Fruit fly (Drosophila melanogaster) whole organism, embryonic: ENCODE data around the gene CG45066.

Source experiments
- Atf6 ChIP-seq: fragments of 200-800 bp; sonication (Bioruptor generic); IDR thresholded peaks from 2 replicates; pipeline ENCODE4 v1.3.6; 2022; ENCODE audit warnings: missing biosample characterization, missing genetic modification characterization
- BEAF-32 ChIP-seq: fragments of 200-800 bp; sonication (Bioruptor generic); optimal IDR thresholded peaks from 3 replicates; lab custom pipeline; 2017; ENCODE audit warnings: missing biosample characterization, missing genetic modification characterization, mild to moderate bottlenecking, moderate library complexity, missing genetic modification reagents
- BtbVII ChIP-seq: fragments of 200-800 bp; sonication (Bioruptor generic); optimal IDR thresholded peaks from 3 replicates; lab custom pipeline; 2017; ENCODE audit warnings: missing biosample characterization, mild to moderate bottlenecking, missing genetic modification characterization
- CG10543 ChIP-seq: fragments of 200-800 bp; sonication (Bioruptor generic); optimal IDR thresholded peaks from 3 replicates; lab custom pipeline; 2017; ENCODE audit warnings: missing biosample characterization, mild to moderate bottlenecking, missing genetic modification characterization, moderate library complexity
- CG11085 ChIP-seq: fragments of 200-800 bp; sonication (Bioruptor generic); IDR thresholded peaks from 2 replicates; pipeline ENCODE4 v1.3.6; 2022; ENCODE audit warnings: missing biosample characterization, missing genetic modification characterization
- CG11695 ChIP-seq: fragments of 200-800 bp; sonication (Bioruptor generic); IDR thresholded peaks from 3 replicates; pipeline ENCODE4 v1.3.6; 2022; ENCODE audit warnings: missing biosample characterization, missing genetic modification characterization
- CG1233 ChIP-seq: fragments of 200-800 bp; sonication (Bioruptor generic); optimal IDR thresholded peaks from 4 replicates; lab custom pipeline; 2018; ENCODE audit warnings: missing biosample characterization, mild to moderate bottlenecking, missing genetic modification characterization
- CG12744 ChIP-seq: fragments of 200-800 bp; sonication (Bioruptor generic); optimal IDR thresholded peaks from 2 replicates; lab custom pipeline; 2016; ENCODE audit warnings: missing biosample characterization, missing genetic modification characterization
- CG13287 ChIP-seq: fragments of 200-800 bp; sonication (Bioruptor generic); IDR thresholded peaks from 2 replicates; pipeline ENCODE4 v1.3.6; 2022; ENCODE audit warnings: missing biosample characterization, missing genetic modification characterization; ENCODE audit not compliant: partially characterized antibody
- CG13296 ChIP-seq: fragments of 200-800 bp; sonication (Bioruptor generic); optimal IDR thresholded peaks from 3 replicates; lab custom pipeline; 2018; ENCODE audit warnings: missing biosample characterization, mild to moderate bottlenecking, missing genetic modification characterization
- CG13894 ChIP-seq: fragments of 200-800 bp; sonication (Bioruptor generic); optimal IDR thresholded peaks from 3 replicates; lab custom pipeline; 2018; ENCODE audit warnings: missing biosample characterization, mild to moderate bottlenecking, missing genetic modification characterization, moderate library complexity
- CG14667 ChIP-seq: fragments of 200-800 bp; sonication (Bioruptor generic); IDR thresholded peaks from 2 replicates; pipeline ENCODE4 v1.3.6; 2022; ENCODE audit warnings: missing biosample characterization, missing genetic modification characterization
- CG14710 ChIP-seq: fragments of 200-800 bp; sonication (Bioruptor generic); optimal IDR thresholded peaks from 3 replicates; lab custom pipeline; 2019; ENCODE audit warnings: missing biosample characterization, mild to moderate bottlenecking, missing genetic modification characterization, moderate library complexity
- CG15601 ChIP-seq: fragments of 200-800 bp; sonication (Bioruptor generic); optimal IDR thresholded peaks from 3 replicates; lab custom pipeline; 2019; ENCODE audit warnings: missing biosample characterization, mild to moderate bottlenecking, missing genetic modification characterization, moderate library complexity
- CG16779 ChIP-seq: fragments of 200-800 bp; sonication (Bioruptor generic); IDR thresholded peaks from 2 replicates; pipeline ENCODE4 v1.3.6; 2022; ENCODE audit warnings: missing biosample characterization, missing genetic modification characterization
- CG17359 ChIP-seq: fragments of 200-800 bp; sonication (Bioruptor generic); optimal IDR thresholded peaks from 3 replicates; lab custom pipeline; 2018; ENCODE audit warnings: missing biosample characterization, mild to moderate bottlenecking, missing genetic modification characterization, moderate library complexity
- CG2199 ChIP-seq: fragments of 200-800 bp; sonication (Bioruptor generic); IDR thresholded peaks from 3 replicates; pipeline ENCODE4 v1.3.6; 2022; ENCODE audit warnings: missing biosample characterization, missing genetic modification characterization
- CG30431 ChIP-seq: fragments of 200-800 bp; sonication (Bioruptor generic); optimal IDR thresholded peaks from 2 replicates; lab custom pipeline; 2017; ENCODE audit warnings: missing biosample characterization, missing genetic modification characterization
- CG34224 ChIP-seq: fragments of 200-800 bp; sonication (Bioruptor generic); IDR thresholded peaks from 3 replicates; pipeline ENCODE4 v1.3.6; 2022; ENCODE audit warnings: missing biosample characterization, missing genetic modification characterization; ENCODE audit not compliant: partially characterized antibody
- CG3847 ChIP-seq: fragments of 200-800 bp; sonication (Bioruptor generic); IDR thresholded peaks from 2 replicates; pipeline ENCODE4 v1.3.6; 2022; ENCODE audit warnings: missing biosample characterization, missing genetic modification characterization
- CG4617 ChIP-seq: fragments of 200-800 bp; sonication (Bioruptor generic); optimal IDR thresholded peaks from 3 replicates; lab custom pipeline; 2016; ENCODE audit warnings: missing biosample characterization, missing genetic modification characterization, borderline replicate concordance
- CG5245 ChIP-seq: fragments of 200-800 bp; sonication (Bioruptor generic); optimal IDR thresholded peaks from 3 replicates; lab custom pipeline; 2016; ENCODE audit warnings: missing biosample characterization, missing genetic modification characterization
- CG7271 ChIP-seq: fragments of 200-800 bp; sonication (Bioruptor generic); optimal IDR thresholded peaks from 2 replicates; lab custom pipeline; 2018; ENCODE audit warnings: missing biosample characterization, mild to moderate bottlenecking, missing genetic modification characterization, moderate library complexity
- CG7357 ChIP-seq: fragments of 200-800 bp; sonication (Bioruptor generic); IDR thresholded peaks from 3 replicates; pipeline ENCODE4 v1.3.6; 2022; ENCODE audit warnings: missing biosample characterization, missing genetic modification characterization
- CG7372 ChIP-seq: fragments of 200-800 bp; sonication (Bioruptor generic); IDR thresholded peaks from 2 replicates; pipeline ENCODE4 v1.3.6; 2022; ENCODE audit warnings: missing biosample characterization, missing genetic modification characterization
- CG7839 ChIP-seq: fragments of 200-800 bp; sonication (Bioruptor generic); optimal IDR thresholded peaks from 3 replicates; lab custom pipeline; 2018; ENCODE audit warnings: missing biosample characterization, mild to moderate bottlenecking, missing genetic modification characterization, moderate library complexity
- CG9932 ChIP-seq: fragments of 200-800 bp; sonication (Bioruptor generic); IDR thresholded peaks from 2 replicates; pipeline ENCODE4 v1.3.6; 2022; ENCODE audit warnings: missing biosample characterization, missing genetic modification characterization
- CrebB ChIP-seq: fragments of 200-800 bp; sonication (Bioruptor generic); optimal IDR thresholded peaks from 3 replicates; lab custom pipeline; 2018; ENCODE audit warnings: missing biosample characterization, mild to moderate bottlenecking, missing genetic modification characterization
- Dip2 ChIP-seq: fragments of 200-800 bp; sonication (Bioruptor generic); IDR thresholded peaks from 2 replicates; pipeline ENCODE4 v1.3.6; 2022; ENCODE audit warnings: missing biosample characterization, missing genetic modification characterization
- Gug ChIP-seq: fragments of 200-800 bp; sonication (Bioruptor generic); IDR thresholded peaks from 4 replicates; pipeline ENCODE4 v1.3.6; 2022; ENCODE audit warnings: missing biosample characterization, missing genetic modification characterization
- HLH4C ChIP-seq: fragments of 200-800 bp; sonication (Bioruptor generic); IDR thresholded peaks from 3 replicates; pipeline ENCODE4 v1.3.6; 2022; ENCODE audit warnings: missing biosample characterization, missing genetic modification characterization; ENCODE audit not compliant: partially characterized antibody
- HmgD ChIP-seq: fragments of 200-800 bp; sonication (Bioruptor generic); optimal IDR thresholded peaks from 3 replicates; lab custom pipeline; 2016; ENCODE audit warnings: missing biosample characterization, missing genetic modification characterization
- Hmx ChIP-seq: fragments of 200-800 bp; sonication (Bioruptor generic); optimal IDR thresholded peaks from 2 replicates; lab custom pipeline; 2016; ENCODE audit warnings: missing biosample characterization, missing genetic modification characterization
- Xrp1 ChIP-seq: fragments of 200-800 bp; sonication (Bioruptor generic); IDR thresholded peaks from 2 replicates; pipeline ENCODE4 v1.3.6; 2022; ENCODE audit warnings: missing biosample characterization, missing genetic modification characterization
- ato ChIP-seq: fragments of 200-800 bp; sonication (Bioruptor generic); IDR thresholded peaks from 2 replicates; pipeline ENCODE4 v1.3.6; 2022; ENCODE audit warnings: missing biosample characterization, missing genetic modification characterization; ENCODE audit not compliant: partially characterized antibody
- bbx ChIP-seq: fragments of 200-800 bp; sonication (Bioruptor generic); IDR thresholded peaks from 2 replicates; pipeline ENCODE4 v1.3.6; 2022; ENCODE audit warnings: missing biosample characterization, missing genetic modification characterization; ENCODE audit not compliant: partially characterized antibody
- crp ChIP-seq, 2 experiments: fragments of 200-800 bp; sonication (Bioruptor generic); optimal IDR thresholded peaks; 2 replicates in 1 of 2; 3 replicates in 1 of 2; lab custom pipeline; 2017; ENCODE audit warnings: missing biosample characterization in 2 of 2, missing genetic modification characterization in 2 of 2, mild to moderate bottlenecking in 1 of 2, moderate library complexity in 1 of 2
- jigr1 ChIP-seq: fragments of 200-800 bp; sonication (Bioruptor generic); IDR thresholded peaks from 3 replicates; pipeline ENCODE4 v1.3.6; 2022; ENCODE audit warnings: missing biosample characterization, missing genetic modification characterization
- kah ChIP-seq: fragments of 200-800 bp; sonication (Bioruptor generic); optimal IDR thresholded peaks from 2 replicates; lab custom pipeline; 2018; ENCODE audit warnings: missing biosample characterization, mild to moderate bottlenecking, missing genetic modification characterization
- lov ChIP-seq, 2 experiments: fragments of 200-800 bp in 1 of 2; fragments of >200 bp in 1 of 2; sonication (Bioruptor generic) in 1 of 2; IDR thresholded peaks in 1 of 2; optimal IDR thresholded peaks in 1 of 2; 2 replicates in 1 of 2; 3 replicates in 1 of 2; pipeline versions ENCODE4 v1.3.6 to Lab custom; 2017 to 2022; ENCODE audit warnings: missing biosample characterization in 1 of 2, missing genetic modification characterization in 1 of 2
- mirr ChIP-seq: fragments of 200-800 bp; sonication (Bioruptor generic); optimal IDR thresholded peaks from 3 replicates; lab custom pipeline; 2018; ENCODE audit warnings: missing biosample characterization, mild to moderate bottlenecking, missing genetic modification characterization
- nom ChIP-seq: fragments of 200-800 bp; sonication (Bioruptor generic); optimal IDR thresholded peaks from 2 replicates; lab custom pipeline; 2017; ENCODE audit warnings: missing biosample characterization, missing genetic modification characterization, mild to moderate bottlenecking, moderate library complexity, missing genetic modification reagents
- sd ChIP-seq: fragments of 200-800 bp; sonication (Bioruptor generic); optimal IDR thresholded peaks from 3 replicates; lab custom pipeline; 2018; ENCODE audit warnings: missing biosample characterization, mild to moderate bottlenecking, missing genetic modification characterization, moderate library complexity
- sob ChIP-seq: fragments of 200-800 bp; sonication (Bioruptor generic); IDR thresholded peaks from 2 replicates; pipeline ENCODE4 v1.3.6; 2022; ENCODE audit warnings: missing biosample characterization, missing genetic modification characterization
- stc ChIP-seq: fragments of 200-800 bp; sonication (Bioruptor generic); IDR thresholded peaks from 2 replicates; pipeline ENCODE4 v1.3.6; 2022; ENCODE audit warnings: missing biosample characterization, missing genetic modification characterization
- sug ChIP-seq: fragments of 200-800 bp; optimal IDR thresholded peaks from 2 replicates; lab custom pipeline; 2019; ENCODE audit warnings: missing biosample characterization, mild to moderate bottlenecking, missing genetic modification characterization, moderate library complexity
- twi ChIP-seq: fragments of 200-800 bp; optimal IDR thresholded peaks from 2 replicates; lab custom pipeline; 2019; ENCODE audit warnings: missing biosample characterization, mild to moderate bottlenecking, missing genetic modification characterization, moderate library complexity
- unpg ChIP-seq: fragments of 200-800 bp; sonication (Bioruptor generic); optimal IDR thresholded peaks from 3 replicates; lab custom pipeline; 2018; ENCODE audit warnings: missing biosample characterization, mild to moderate bottlenecking, missing genetic modification characterization, moderate library complexity
- vnd ChIP-seq: fragments of 200-800 bp; sonication (Bioruptor generic); IDR thresholded peaks from 3 replicates; pipeline ENCODE4 v1.3.6; 2022; ENCODE audit warnings: missing biosample characterization, missing genetic modification characterization; ENCODE audit not compliant: partially characterized antibody

The CG45066 gene

DNA sequence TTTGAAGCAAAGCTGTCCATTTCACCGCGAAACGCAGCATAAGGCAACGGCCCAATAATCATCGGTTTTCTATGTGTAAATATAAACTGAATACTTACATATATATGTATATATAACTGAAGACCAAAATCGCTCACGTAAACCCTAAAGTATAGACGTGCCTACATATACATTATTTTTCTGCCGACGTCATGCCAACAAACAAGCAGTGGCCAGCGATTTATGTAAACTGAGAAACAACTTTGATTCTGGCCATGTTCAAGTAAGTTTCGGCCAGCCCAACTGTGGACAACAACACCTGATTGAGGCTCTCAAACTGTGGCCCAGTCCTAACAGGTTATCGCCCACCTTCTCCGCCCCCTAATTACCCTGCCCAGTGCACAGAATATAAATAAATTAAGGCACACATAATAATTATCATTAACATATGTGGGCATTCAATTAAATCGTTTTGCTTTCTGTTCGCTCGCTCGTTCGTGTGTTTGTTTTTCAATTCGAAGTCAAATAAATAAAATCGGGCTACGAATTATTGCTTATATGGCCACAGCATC lies 29.0 kb downstream of the CG45066 start (continued):
- TF ChIP-seq Dip2 (GFP tag; lab: Robert Waterston, UW) (no peak), CG14667 (no peak), lov (optimal IDR thresholded peaks at IDR 0.05; lab: Kevin White, UChicago) (no peak), lov (GFP tag; IDR thresholded peaks at IDR 0.05; lab: Robert Waterston, UW) (no peak), CG7839 (tag; lab: Kevin White, UChicago) (no peak), sob (GFP tag; lab: Robert Waterston, UW) (no peak), sd (tag; lab: Kevin White, UChicago) (peak; percentile 4), HmgD (no peak), sug (peak; percentile 38), jigr1 (GFP tag; lab: Robert Waterston, UW) (no peak), CG3847 (no peak), CG34224 (GFP tag; lab: Robert Waterston, UW) (no peak), CG15601 (no peak), CG2199 (GFP tag; lab: Robert Waterston, UW) (0 out of 3 replicates have a peak, but pooled peaks have one; percentile 58), bbx (0 out of 2 replicates have a peak, but pooled peaks have one; percentile 9), twi (tag; lab: Kevin White, UChicago) (no peak), BEAF-32 (GFP tag; lab: Kevin White, UChicago) (no peak), CG16779 (GFP tag; lab: Robert Waterston, UW) (no peak), CG11695 (GFP tag; lab: Robert Waterston, UW) (no peak), Xrp1 (GFP tag; lab: Robert Waterston, UW) (no peak), Gug (GFP tag; lab: Robert Waterston, UW) (no peak), CrebB (peak; percentile 8), kah (GFP tag; lab: Kevin White, UChicago) (no peak), CG30431 (no peak), BtbVII (GFP tag; lab: Kevin White, UChicago) (no peak), Hmx (GFP tag; lab: Kevin White, UChicago) (no peak), CG11085 (GFP tag; lab: Robert Waterston, UW) (no peak), stc (GFP tag; lab: Robert Waterston, UW) (no peak), CG12744 (GFP tag; lab: Kevin White, UChicago) (no peak), CG17359 (tag; lab: Kevin White, UChicago) (no peak), crp (GFP tag; optimal IDR thresholded peaks at IDR 0.05; lab: Kevin White, UChicago) (no peak), CG7372 (GFP tag; lab: Robert Waterston, UW) (no peak), CG5245 (GFP tag; lab: Kevin White, UChicago) (no peak), CG14710 (tag; lab: Kevin White, UChicago) (no peak), nom (GFP tag; lab: Kevin White, UChicago) (no peak), ato (GFP tag; lab: Robert Waterston, UW) (no peak), CG13296 (GFP tag; lab: Kevin White, UChicago) (no peak), mirr (GFP tag; lab: Kevin White, UChicago) (peak; percentile 65), CG13894 (tag; lab: Kevin White, UChicago) (peak; percentile 97), unpg (GFP tag; lab: Kevin White, UChicago) (no peak), HLH4C (GFP tag; lab: Robert Waterston, UW) (no peak), CG4617 (GFP tag; lab: Kevin White, UChicago) (no peak), CG10543 (GFP tag; lab: Kevin White, UChicago) (peak; percentile 38), CG9932 (GFP tag; lab: Robert Waterston, UW) (no peak), CG7271 (tag; lab: Kevin White, UChicago) (no peak), vnd (GFP tag; lab: Robert Waterston, UW) (no peak), Atf6 (GFP tag; lab: Robert Waterston, UW) (no peak), CG7357 (GFP tag; lab: Robert Waterston, UW) (no peak), CG13287 (GFP tag; lab: Robert Waterston, UW) (no peak), CG1233 (no peak)
